Fruit fly (Drosophila melanogaster): Measurements from ENCODE around the gene Atg4a.
A peak's percentile ranks its signal among the peaks of the same experiment; 100 is the strongest.

Atg4a gene

DNA sequence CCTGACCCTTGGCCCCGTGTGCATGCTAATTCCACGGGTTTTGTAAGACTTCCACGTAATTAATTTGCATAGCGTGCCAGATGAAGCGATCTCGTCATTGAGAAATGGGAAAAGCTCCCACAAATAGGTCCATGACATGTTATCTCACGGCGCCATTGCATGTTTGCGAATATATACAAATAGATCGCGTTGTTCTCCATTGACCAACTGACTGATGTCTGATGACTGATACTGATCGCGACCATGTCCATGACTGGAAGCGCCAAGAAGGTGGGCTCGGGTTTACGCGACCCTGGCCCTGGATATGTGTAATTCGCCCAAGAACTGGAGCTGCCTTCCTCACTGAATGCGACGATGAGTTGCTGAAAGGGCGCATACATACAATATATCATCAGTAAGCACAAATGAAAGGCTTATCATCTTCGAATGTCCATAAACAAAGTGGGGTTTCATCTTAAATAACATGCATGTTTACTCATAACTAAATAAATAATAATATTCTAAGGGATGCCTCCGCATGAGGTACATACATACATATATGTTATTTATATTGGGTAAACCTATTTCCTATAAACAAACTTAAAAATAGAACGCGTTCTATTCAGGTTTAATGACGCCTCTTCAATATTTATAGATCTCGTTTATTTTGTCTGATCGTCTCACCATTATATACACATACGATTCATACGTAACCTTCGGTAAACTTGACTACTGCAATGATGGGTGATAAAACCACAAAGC is 42.5 kb downstream of the Atg4a start (continued):
- TF ChIP-seq CG8359 (GFP tag; optimal IDR thresholded peaks at IDR 0.05; ENCODE audit: borderline replicate concordance) (peak; percentile 59), twi (tag; optimal IDR thresholded peaks at IDR 0.05) (no peak), trem (tag; optimal IDR thresholded peaks at IDR 0.05) (peak; percentile 43), otp (GFP tag; IDR thresholded peaks at IDR 0.05) (no peak), gsb (GFP tag; IDR thresholded peaks at IDR 0.05) (no peak), CG3838 (GFP tag; optimal IDR thresholded peaks at IDR 0.05) (no peak), Rfx (GFP tag; IDR thresholded peaks at IDR 0.05) (no peak), CG16779 (GFP tag; IDR thresholded peaks at IDR 0.05) (no peak), CG4360 (GFP tag; IDR thresholded peaks at IDR 0.05) (peak; percentile 21; the same call in 1 of the 2 replicates), CG12769 (tag; optimal IDR thresholded peaks at IDR 0.05) (no peak), odd (GFP tag; optimal IDR thresholded peaks at IDR 0.05) (peak; percentile 20), oc (tag; optimal IDR thresholded peaks at IDR 0.05) (peak; percentile 46), Awh (GFP tag; IDR thresholded peaks at IDR 0.05) (no peak), cwo (GFP tag; optimal IDR thresholded peaks at IDR 0.05) (peak; percentile 29), HmgZ (tag; optimal IDR thresholded peaks at IDR 0.05) (peak; percentile 23), Usf (GFP tag; optimal IDR thresholded peaks at IDR 0.05) (no peak), ranshi (GFP tag; IDR thresholded peaks at IDR 0.05) (no peak), CG18011 (GFP tag; optimal IDR thresholded peaks at IDR 0.05) (no peak), CG1233 (GFP tag; optimal IDR thresholded peaks at IDR 0.05) (peak; percentile 45), fd3F (GFP tag; optimal IDR thresholded peaks at IDR 0.05) (no peak), Pdp1 (GFP tag; optimal IDR thresholded peaks at IDR 0.05) (peak in 1 of 2 experiments; percentile 44), CG8281 (tag; optimal IDR thresholded peaks at IDR 0.05) (peak; percentile 27), CG33213 (GFP tag; optimal IDR thresholded peaks at IDR 0.05) (no peak), CG15073 (GFP tag; optimal IDR thresholded peaks at IDR 0.05) (no peak), CG11085 (GFP tag; IDR thresholded peaks at IDR 0.05) (no peak), Hr3 (GFP tag; optimal IDR thresholded peaks at IDR 0.05) (no peak), E2f1 (GFP tag; IDR thresholded peaks at IDR 0.05) (no peak), stc (GFP tag; IDR thresholded peaks at IDR 0.05) (no peak), CG7963 (GFP tag; IDR thresholded peaks at IDR 0.05; ENCODE audit: partially characterized antibody) (no peak), CG4854 (GFP tag; optimal IDR thresholded peaks at IDR 0.05) (no peak), lola (GFP tag; optimal IDR thresholded peaks at IDR 0.05) (peak in 1 of 3 experiments; percentile 74), sim (GFP tag; IDR thresholded peaks at IDR 0.05) (no peak), crp (GFP tag; optimal IDR thresholded peaks at IDR 0.05) (no peak), D19B (GFP tag; optimal IDR thresholded peaks at IDR 0.05) (no peak), danr (GFP tag; IDR thresholded peaks at IDR 0.05) (no peak), peb (GFP tag; IDR thresholded peaks at IDR 0.05) (peak; percentile 30; the same call in 1 of the 2 replicates), CrebB (tag; optimal IDR thresholded peaks at IDR 0.05) (no peak), Ravus (GFP tag; IDR thresholded peaks at IDR 0.05) (no peak), crol (GFP tag; IDR thresholded peaks at IDR 0.05) (no peak), dysf (GFP tag; IDR thresholded peaks at IDR 0.05) (no peak), CG12659 (GFP tag; optimal IDR thresholded peaks at IDR 0.05) (no peak), CG8388 (GFP tag; optimal IDR thresholded peaks at IDR 0.05) (peak; percentile 43), CG32767 (GFP tag; IDR thresholded peaks at IDR 0.05) (no peak), sd (tag; optimal IDR thresholded peaks at IDR 0.05) (peak; percentile 10), Hr51 (GFP tag; optimal IDR thresholded peaks at IDR 0.05) (no peak), CG6854 (GFP tag; optimal IDR thresholded peaks at IDR 0.05) (no peak), CG6654 (GFP tag; optimal IDR thresholded peaks at IDR 0.05) (no peak), Neu2 (GFP tag; optimal IDR thresholded peaks at IDR 0.05; ENCODE audit: borderline replicate concordance) (no peak), ERR (GFP tag; optimal IDR thresholded peaks at IDR 0.05) (no peak)

Data from whole organism, embryonic.